Fruit fly (Drosophila melanogaster): ENCODE results near the gene CG46515.
"Not testable (repeated sequence)": the region's sequence is repeated elsewhere in the genome, so short reads cannot be mapped to it uniquely, and the experiment has no call there.

DNA sequence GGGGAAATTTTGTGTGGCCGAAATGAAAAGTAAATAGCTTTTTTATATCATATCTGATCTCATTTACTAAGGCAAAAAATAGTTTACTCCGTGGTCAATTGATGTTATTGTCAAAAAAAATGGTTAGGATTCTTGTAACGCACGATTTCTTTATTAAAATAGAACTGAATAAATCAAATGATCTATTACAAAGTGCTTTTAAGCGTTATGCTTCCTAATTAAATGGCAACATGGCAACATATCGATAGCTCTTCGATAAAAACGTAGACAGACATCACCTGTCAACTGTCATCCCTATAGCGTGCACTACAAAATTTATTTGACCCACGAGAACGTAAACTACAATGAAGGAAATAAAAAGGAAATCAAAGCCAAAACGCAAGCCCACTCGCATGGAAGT lies 19.8 kb upstream of the CG46515 start, which contains the start of gene CG46511:
- TF ChIP-seq CG6854 (GFP tag; optimal IDR thresholded peaks at IDR 0.05); CG8119 (GFP tag; IDR thresholded peaks at IDR 0.05); CG11902 (GFP tag; optimal IDR thresholded peaks at IDR 0.05); Hr39 (GFP tag; optimal IDR thresholded peaks at IDR 0.05); fd59A (GFP tag; optimal IDR thresholded peaks at IDR 0.05); Sox15 (GFP tag; optimal IDR thresholded peaks at IDR 0.05); topi (GFP tag; optimal IDR thresholded peaks at IDR 0.05); lz (GFP tag; optimal IDR thresholded peaks at IDR 0.05): not testable (repeated sequence)

Data from whole organism, prepupa.